Worm (Caenorhabditis elegans) whole organism, early embryonic: ENCODE results near the gene ZK470.1.

Source experiments
- ama-1 ChIP-seq: fragments of 150-350 bp; optimal IDR thresholded peaks from 2 replicates; lab custom pipeline; 2014
- pes-1 ChIP-seq: fragments of 200-800 bp; sonication (Bioruptor generic); IDR thresholded peaks from 2 replicates; pipeline ENCODE4 v1.3.6; 2022; ENCODE audit warnings: missing genetic modification reagents, missing genetic modification characterization, missing compliant biosample characterization
- tbx-11 ChIP-seq: fragments of 200-800 bp; sonication (Bioruptor generic); IDR thresholded peaks from 2 replicates; pipeline ENCODE4 v1.3.6; 2022; ENCODE audit warnings: missing genetic modification characterization, missing compliant biosample characterization
- tra-4 ChIP-seq: sonication (generic microtip); optimal IDR thresholded peaks from 2 replicates; lab custom pipeline; 2017; ENCODE audit warnings: missing genetic modification characterization, missing compliant biosample characterization

DNA sequence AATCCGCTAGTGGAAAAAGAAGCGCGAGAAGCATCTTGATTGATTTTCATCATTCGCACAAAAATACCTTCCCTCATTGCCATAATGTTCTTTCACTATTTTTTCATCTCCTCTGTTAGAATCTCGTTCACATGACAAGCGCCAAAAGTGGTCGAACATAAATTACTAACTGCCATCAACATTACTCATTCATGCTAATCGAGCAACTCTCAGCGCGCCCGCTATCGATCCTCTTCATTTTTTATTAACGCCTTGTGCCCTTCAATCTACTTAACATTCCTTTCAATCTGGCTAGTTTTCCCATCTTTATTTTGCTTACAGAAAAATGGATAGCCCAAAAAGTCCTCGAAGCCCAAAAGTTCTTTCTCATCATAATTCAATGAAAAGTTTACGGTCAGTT, 45.9 kb upstream of the ZK470.1 start, which contains the start of gene F09F9.5:
- TF ChIP-seq tbx-11 (GFP tag; lab: Robert Waterston, UW): no peak
- no peak for TF ChIP-seq ama-1
- no peak for TF ChIP-seq pes-1 (GFP tag; lab: Robert Waterston, UW)
- no peak for TF ChIP-seq tra-4 (tag; lab: Kevin White, UChicago)
